Worm (Caenorhabditis elegans) whole organism, L2 larva: Measurements from ENCODE around the gene F10E9.4.

Experiments
- C34F6.9 ChIP-seq: fragments of 150-350 bp; optimal IDR thresholded peaks from 2 replicates; lab custom pipeline; 2014; ENCODE audit warnings: missing biosample characterization, missing genetic modification characterization
- Y55F3AM.14 ChIP-seq: fragments of 200-800 bp; sonication (Bioruptor generic); optimal IDR thresholded peaks from 2 replicates; lab custom pipeline; 2018; ENCODE audit warnings: mild to moderate bottlenecking, missing genetic modification characterization, missing compliant biosample characterization
- alr-1 ChIP-seq: fragments of 150-350 bp; optimal IDR thresholded peaks from 2 replicates; lab custom pipeline; 2014; ENCODE audit warnings: missing biosample characterization, missing genetic modification characterization
- aly-2 ChIP-seq: fragments of 150-350 bp; optimal IDR thresholded peaks from 2 replicates; lab custom pipeline; 2014; ENCODE audit warnings: missing biosample characterization, missing genetic modification characterization
- ama-1 ChIP-seq: fragments of 150-350 bp; optimal IDR thresholded peaks from 2 replicates; lab custom pipeline; 2018; ENCODE audit warnings: inconsistent platforms
- egl-27 ChIP-seq: sonication (generic microtip); optimal IDR thresholded peaks from 3 replicates; lab custom pipeline; 2017; ENCODE audit warnings: missing biosample characterization, missing genetic modification reagents, missing genetic modification characterization
- fos-1 ChIP-seq: fragments of 150-350 bp; optimal IDR thresholded peaks from 2 replicates; lab custom pipeline; 2014; ENCODE audit warnings: missing biosample characterization, missing genetic modification characterization
- mdl-1 ChIP-seq, 2 experiments: fragments of 150-350 bp in 1 of 2; sonication (generic microtip) in 1 of 2; optimal IDR thresholded peaks; 2 replicates each; lab custom pipeline; 2017; ENCODE audit warnings: missing biosample characterization in 2 of 2, missing genetic modification characterization in 2 of 2
- nhr-12 ChIP-seq: fragments of 150-350 bp; optimal IDR thresholded peaks from 2 replicates; lab custom pipeline; 2014; ENCODE audit warnings: missing biosample characterization, missing genetic modification characterization
- nhr-237 ChIP-seq: fragments of 150-350 bp; optimal IDR thresholded peaks from 2 replicates; lab custom pipeline; 2014; ENCODE audit warnings: missing biosample characterization, missing genetic modification characterization
- nhr-77 ChIP-seq: fragments of 150-350 bp; optimal IDR thresholded peaks from 2 replicates; lab custom pipeline; 2014; ENCODE audit warnings: missing biosample characterization, missing genetic modification characterization
- skn-1 ChIP-seq: sonication (generic microtip); optimal IDR thresholded peaks from 2 replicates; lab custom pipeline; 2017; ENCODE audit warnings: missing biosample characterization, missing genetic modification characterization
- sma-9 ChIP-seq, 2 experiments: fragments of 150-350 bp in 1 of 2; sonication (generic microtip) in 1 of 2; optimal IDR thresholded peaks; 2 replicates each; lab custom pipeline; 2014 to 2016; ENCODE audit warnings: missing genetic modification characterization in 2 of 2, mild to moderate bottlenecking in 1 of 2, missing biosample characterization in 1 of 2, missing compliant biosample characterization in 1 of 2, missing genetic modification reagents in 1 of 2, moderate library complexity in 1 of 2
- snpc-4 ChIP-seq: fragments of 150-350 bp; optimal IDR thresholded peaks from 2 replicates; lab custom pipeline; 2014; ENCODE audit warnings: missing biosample characterization, missing genetic modification characterization

DNA sequence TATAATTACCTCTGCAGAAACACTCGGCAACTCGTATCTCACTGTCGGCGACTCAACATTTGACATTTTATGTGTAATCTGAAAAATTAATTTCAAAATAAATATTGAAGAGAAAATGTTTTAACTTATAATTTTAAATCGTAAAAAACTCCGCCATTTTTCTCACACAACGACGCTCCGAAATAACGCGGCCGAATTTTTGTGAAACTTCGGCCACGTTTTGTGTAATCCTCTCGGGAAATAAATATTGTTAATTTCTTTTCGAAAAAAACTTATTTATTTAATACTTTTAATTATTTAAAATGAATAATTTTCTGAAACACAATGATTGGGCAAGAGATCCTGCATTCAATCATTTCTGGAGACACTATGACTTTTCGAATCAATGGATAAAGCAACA is 982 bp upstream of the F10E9.4 start, which contains the start of the genes F10E9.7 and F10E9.5:
- TF ChIP-seq nhr-12 (tag; lab: Kevin White, UChicago) (no peak), sma-9 (GFP tag; optimal IDR thresholded peaks at IDR 0.05; lab: Kevin White, UChicago) (peak; percentile 96), sma-9 (tag; optimal IDR thresholded peaks at IDR 0.05; lab: Kevin White, UChicago) (no peak), snpc-4 (tag; lab: Kevin White, UChicago) (peak; percentile 77), egl-27 (peak; percentile 72), fos-1 (tag; lab: Kevin White, UChicago) (peak; percentile 84), aly-2 (tag; lab: Kevin White, UChicago) (no peak), C34F6.9 (peak; percentile 94), skn-1 (peak; percentile 36), mdl-1 (tag; optimal IDR thresholded peaks at IDR 0.05; lab: Kevin White, UChicago) (no peak), Y55F3AM.14 (GFP tag; lab: Kevin White, UChicago) (no peak), ama-1 (lab: Kevin White, UChicago) (no peak), nhr-237 (tag; lab: Kevin White, UChicago) (no peak), nhr-77 (peak; percentile 43), alr-1 (tag; lab: Kevin White, UChicago) (no peak)
